Worm (Caenorhabditis elegans): Measurements from ENCODE around the gene ztf-25.

ztf-25 gene

DNA sequence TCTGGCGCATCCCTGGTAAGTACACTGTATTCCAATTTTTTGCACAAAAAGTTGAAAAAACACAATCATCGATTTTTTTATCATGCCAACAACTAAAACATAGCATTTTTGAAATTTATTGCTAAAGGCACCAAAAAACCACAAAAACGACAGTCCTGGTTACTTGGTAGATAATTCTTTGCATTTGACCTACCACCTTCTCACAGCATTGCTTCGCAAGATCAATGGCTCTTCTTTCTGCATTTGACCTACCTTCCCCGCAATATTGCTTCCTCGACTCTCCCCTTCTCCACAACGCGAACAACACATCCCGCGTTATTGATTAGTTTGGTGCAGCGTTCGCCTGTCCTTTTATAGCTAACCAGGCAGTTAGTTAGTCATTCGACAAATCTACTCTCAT lies at the start of gene ztf-25:
Gene ztf-25, plus strand, starts transcription at position 301 of the 400 bp plus-strand sequence.
- no peak for TF ChIP-seq nhr-11 (tag; optimal IDR thresholded peaks at IDR 0.05)
- TF ChIP-seq hpl-2 (GFP tag; optimal IDR thresholded peaks at IDR 0.05), result no peak
- TF ChIP-seq elt-2 (tag; optimal IDR thresholded peaks at IDR 0.05), result no peak
- no peak for TF ChIP-seq nhr-71 (tag; optimal IDR thresholded peaks at IDR 0.05)
- TF ChIP-seq pag-3 (tag; optimal IDR thresholded peaks at IDR 0.05; ENCODE audit: borderline replicate concordance, insufficient read depth), result no peak
- no peak for TF ChIP-seq tbx-2 (tag; optimal IDR thresholded peaks at IDR 0.05)

ce11 chrV:17552759-17553158 lies 48.9 kb upstream of the ztf-25 start, which contains the start of gene C38D9.8:
C38D9.8 (minus strand) TSS chrV:17552859.
- no peak for TF ChIP-seq egl-13 (tag; optimal IDR thresholded peaks at IDR 0.05)
- no peak for TF ChIP-seq sox-4 (tag; optimal IDR thresholded peaks at IDR 0.05)
- TF ChIP-seq zag-1 (tag; optimal IDR thresholded peaks at IDR 0.05), result no peak
- TF ChIP-seq aly-2 (tag; optimal IDR thresholded peaks at IDR 0.05), result no peak
- no peak for TF ChIP-seq nhr-90 (tag; optimal IDR thresholded peaks at IDR 0.05; ENCODE audit: poor library complexity)
- TF ChIP-seq pag-3 (tag; optimal IDR thresholded peaks at IDR 0.05; ENCODE audit: borderline replicate concordance, insufficient read depth), result no peak
- TF ChIP-seq ama-1 (optimal IDR thresholded peaks at IDR 0.05), result no peak
- no peak for TF ChIP-seq fkh-8 (tag; optimal IDR thresholded peaks at IDR 0.05)
- TF ChIP-seq Y116A8C.19 (tag; optimal IDR thresholded peaks at IDR 0.05; ENCODE audit: borderline replicate concordance), result no peak
- TF ChIP-seq sptf-1 (tag; optimal IDR thresholded peaks at IDR 0.05), result no peak

DNA sequence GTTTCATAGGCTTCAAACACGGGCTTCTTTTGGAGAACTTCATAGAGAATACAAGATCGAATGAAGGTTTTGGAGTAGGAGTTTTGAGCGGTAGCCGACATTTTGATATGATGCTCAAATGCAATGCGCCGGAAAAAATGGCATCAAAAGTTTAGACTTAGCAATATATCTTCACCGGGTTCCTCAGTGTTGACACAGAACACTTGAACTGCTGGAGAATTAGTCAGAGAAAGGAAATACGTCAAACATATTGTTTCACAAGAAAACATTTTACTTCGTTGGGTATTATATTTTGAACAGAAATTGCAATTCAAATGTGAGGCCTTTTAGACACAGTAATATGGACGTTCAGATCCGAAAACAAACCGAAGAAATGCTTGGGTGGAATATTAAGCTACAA lies 43.2 kb upstream of the ztf-25 start, which contains the start of gene fbxa-174:
Gene fbxa-174, minus strand, starts transcription at position 101 of the 400 bp plus-strand sequence.
- no peak for TF ChIP-seq sup-37 (GFP tag; optimal IDR thresholded peaks at IDR 0.05)
- TF ChIP-seq alr-1 (tag; optimal IDR thresholded peaks at IDR 0.05; ENCODE audit: borderline replicate concordance), result no peak
- TF ChIP-seq isw-1 (GFP tag; IDR thresholded peaks at IDR 0.05), result no peak
- no peak for TF ChIP-seq lin-13 (GFP tag; optimal IDR thresholded peaks at IDR 0.05)

DNA sequence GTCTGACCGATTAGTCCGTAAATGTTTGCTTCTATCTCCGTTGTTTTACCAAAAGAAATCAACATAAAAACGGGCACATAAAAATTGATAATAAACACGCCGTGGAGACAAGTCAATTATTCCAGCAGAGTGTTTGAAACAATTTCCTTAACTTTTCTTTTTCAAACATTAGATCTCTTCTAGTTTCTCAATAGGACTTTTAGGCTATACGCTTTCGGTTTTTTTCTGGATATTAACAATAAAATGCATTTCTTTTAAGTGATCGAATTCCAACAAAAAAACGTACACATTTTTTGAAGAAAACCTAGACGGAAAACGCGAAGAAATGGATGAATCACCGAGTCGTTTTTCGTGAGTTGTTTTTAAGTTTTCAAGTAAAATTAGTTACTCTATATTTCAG lies 42.7 kb upstream of the ztf-25 start, which contains the start of gene fbxa-172:
Gene fbxa-172, plus strand, starts transcription at position 301 of the 400 bp plus-strand sequence.
- no peak for TF ChIP-seq C04F5.9 (tag; optimal IDR thresholded peaks at IDR 0.05)
- no peak for TF ChIP-seq dpl-1 (GFP tag; optimal IDR thresholded peaks at IDR 0.05)
- TF ChIP-seq ceh-82 (tag; optimal IDR thresholded peaks at IDR 0.05), result no peak
- no peak for TF ChIP-seq snpc-4 (tag; optimal IDR thresholded peaks at IDR 0.05)
- TF ChIP-seq Y116A8C.19 (tag; optimal IDR thresholded peaks at IDR 0.05; ENCODE audit: borderline replicate concordance), result no peak
- TF ChIP-seq sox-4 (tag; optimal IDR thresholded peaks at IDR 0.05), result no peak
- no peak for TF ChIP-seq nhr-76 (tag; optimal IDR thresholded peaks at IDR 0.05)
- TF ChIP-seq xbp-1 (tag; optimal IDR thresholded peaks at IDR 0.05), result no peak
- no peak for TF ChIP-seq unc-86 (tag; optimal IDR thresholded peaks at IDR 0.05)
- no peak for TF ChIP-seq nhr-20 (tag; optimal IDR thresholded peaks at IDR 0.05)
- TF ChIP-seq irx-1 (tag; optimal IDR thresholded peaks at IDR 0.05), result no peak
- TF ChIP-seq lin-15B (tag; optimal IDR thresholded peaks at IDR 0.05), result no peak
- no peak for TF ChIP-seq nhr-84 (tag; optimal IDR thresholded peaks at IDR 0.05)
- TF ChIP-seq zip-4 (GFP tag; optimal IDR thresholded peaks at IDR 0.05), result no peak

DNA sequence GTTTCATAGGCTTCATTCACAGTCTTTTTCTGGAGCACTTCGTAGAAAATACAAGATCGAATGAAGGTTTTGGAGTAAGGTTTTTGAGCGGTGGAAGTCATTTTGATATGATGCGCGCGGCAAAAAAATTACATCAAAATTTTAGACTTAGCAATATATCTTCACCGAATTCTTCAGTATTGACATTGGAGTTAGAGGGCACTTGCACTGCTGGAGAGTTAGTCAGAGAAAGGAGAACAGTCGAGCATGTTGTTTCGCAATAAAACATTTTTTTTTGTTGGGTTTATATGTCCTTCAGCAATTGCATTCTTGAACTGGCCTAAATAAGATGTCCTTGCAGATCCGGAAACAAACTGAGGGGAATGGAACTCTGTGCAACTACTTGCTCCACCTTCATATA lies 35.7 kb upstream of the ztf-25 start, which contains the start of gene fbxa-171:
Gene fbxa-171, minus strand, starts transcription at position 101 of the 400 bp plus-strand sequence.
- TF ChIP-seq ceh-88 (GFP tag; IDR thresholded peaks at IDR 0.05) (no peak), ztf-4 (tag; optimal IDR thresholded peaks at IDR 0.05) (no peak), ceh-63 (GFP tag; optimal IDR thresholded peaks at IDR 0.05) (no peak), lir-3 (tag; optimal IDR thresholded peaks at IDR 0.05; ENCODE audit: poor library complexity) (no peak), efl-1 (optimal IDR thresholded peaks at IDR 0.05) (no peak), efl-1 (GFP tag; optimal IDR thresholded peaks at IDR 0.05 in 1 of 2) (peak in 1 of 2 experiments; percentile 7), lin-35 (GFP tag; optimal IDR thresholded peaks at IDR 0.05) (no peak)
